Worm (Caenorhabditis elegans) whole organism, young adult: Measurements from ENCODE around the gene Y75B12B.11.

Experiments used
- B0336.3 ChIP-seq: fragments of 200-800 bp; sonication (Bioruptor generic); IDR thresholded peaks from 2 replicates; pipeline ENCODE4 v1.3.6; 2022; ENCODE audit warnings: missing genetic modification characterization, missing compliant biosample characterization
- ama-1 ChIP-seq, 3 experiments: fragments of 150-350 bp in 1 of 3; sonication (generic microtip) in 2 of 3; optimal IDR thresholded peaks; 2 replicates each; lab custom pipeline; 2014 to 2018; ENCODE audit warnings: missing biosample characterization in 2 of 3, missing genetic modification characterization in 2 of 3, missing genetic modification reagents in 2 of 3
- attf-3 ChIP-seq: fragments of 200-800 bp; sonication (Bioruptor generic); conservative IDR thresholded peaks from 2 replicates; pipeline ENCODE4 v1.3.6; 2022; ENCODE audit warnings: missing genetic modification reagents, missing genetic modification characterization, missing compliant biosample characterization
- bed-1 ChIP-seq: fragments of 200-800 bp; sonication (Bioruptor generic); IDR thresholded peaks from 2 replicates; pipeline ENCODE4 v1.3.6; 2022; ENCODE audit warnings: missing genetic modification reagents, missing genetic modification characterization, missing compliant biosample characterization
- madf-8 ChIP-seq: fragments of 200-800 bp; sonication (Bioruptor generic); conservative IDR thresholded peaks from 2 replicates; pipeline ENCODE4 v1.3.6; 2022; ENCODE audit warnings: missing genetic modification reagents, missing genetic modification characterization, missing compliant biosample characterization
- nfya-1 ChIP-seq: sonication (generic microtip); optimal IDR thresholded peaks from 2 replicates; lab custom pipeline; 2017; ENCODE audit warnings: antibody characterized with exemption, missing compliant biosample characterization, missing genetic modification characterization, borderline replicate concordance; ENCODE audit not compliant: insufficient read depth
- nhr-120 ChIP-seq: fragments of 200-800 bp; sonication (Bioruptor generic); IDR thresholded peaks from 2 replicates; pipeline ENCODE4 v1.3.6; 2022; ENCODE audit warnings: missing genetic modification characterization, missing compliant biosample characterization
- pha-4 ChIP-seq: fragments of 150-350 bp; sonication (generic microtip); optimal IDR thresholded peaks from 2 replicates; lab custom pipeline; 2014; ENCODE audit warnings: missing biosample characterization, missing genetic modification reagents, missing genetic modification characterization
- snpc-4 ChIP-seq, 5 experiments: fragments of 150-350 bp in 1 of 5; sonication (generic microtip) in 4 of 5; optimal IDR thresholded peaks; 2 replicates each; lab custom pipeline; 2014 to 2018; ENCODE audit warnings: missing genetic modification characterization in 5 of 5, missing biosample characterization in 3 of 5, antibody characterized with exemption in 2 of 5, mild to moderate bottlenecking in 2 of 5, missing compliant biosample characterization in 2 of 5, missing genotype in 2 of 5, moderate library complexity in 2 of 5, missing genetic modification reagents in 1 of 5
- tbx-9 ChIP-seq: sonication (generic microtip); optimal IDR thresholded peaks from 2 replicates; lab custom pipeline; 2016; ENCODE audit warnings: borderline replicate concordance, missing genetic modification characterization, inconsistent platforms, missing compliant biosample characterization
- ztf-3 ChIP-seq: fragments of 200-800 bp; sonication (Bioruptor generic); optimal IDR thresholded peaks from 2 replicates; lab custom pipeline; 2018; ENCODE audit warnings: mild to moderate bottlenecking, missing genetic modification characterization, missing compliant biosample characterization

DNA sequence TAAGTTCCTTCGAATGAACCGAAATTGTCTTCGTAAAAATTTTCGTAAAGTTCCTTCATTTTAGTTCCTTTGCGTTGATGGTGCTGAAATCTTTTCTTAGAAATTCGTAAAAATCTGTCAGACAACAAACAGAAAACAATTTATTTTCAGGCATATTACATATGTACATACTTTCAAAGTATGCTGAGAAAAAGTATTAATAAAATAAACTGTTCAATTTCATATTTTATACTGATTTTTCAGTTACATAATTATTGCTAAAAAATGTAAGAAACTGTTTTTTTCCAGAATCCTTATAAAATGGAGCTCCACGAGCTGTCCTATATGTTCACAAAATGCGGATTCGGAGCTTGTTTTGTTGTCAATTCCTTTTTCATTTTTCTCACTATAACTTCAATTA, 32.4 kb upstream of the Y75B12B.11 start, which contains the start of gene str-45:
- TF ChIP-seq nhr-120 (GFP tag; lab: Robert Waterston, UW) (no peak), bed-1 (no peak), snpc-4 (GFP tag; optimal IDR thresholded peaks at IDR 0.05; lab: Kevin White, UChicago) (no peak), snpc-4 (tag; optimal IDR thresholded peaks at IDR 0.05; lab: Kevin White, UChicago) (no peak), madf-8 (GFP tag; lab: Robert Waterston, UW) (no peak), attf-3 (GFP tag; lab: Robert Waterston, UW) (no peak), nfya-1 (no peak), B0336.3 (GFP tag; lab: Robert Waterston, UW) (no peak), ama-1 (optimal IDR thresholded peaks at IDR 0.05; lab: Kevin White, UChicago) (no peak), ama-1 (GFP tag; optimal IDR thresholded peaks at IDR 0.05; lab: Kevin White, UChicago) (no peak), pha-4 (tag; lab: Kevin White, UChicago) (no peak), tbx-9 (no peak), ztf-3 (GFP tag; lab: Kevin White, UChicago) (no peak)
